Worm (Caenorhabditis elegans) whole organism, L4 larva: ENCODE data around the gene Y51H4A.937.

Experiments used
- F26F4.8 ChIP-seq: fragments of 200-800 bp; sonication (Bioruptor generic); conservative IDR thresholded peaks from 2 replicates; pipeline ENCODE4 v1.3.6; 2022; ENCODE audit warnings: missing genetic modification characterization, missing compliant biosample characterization
- ZK546.5 ChIP-seq, 2 experiments: sonication (generic microtip); optimal IDR thresholded peaks; 2 replicates each; lab custom pipeline; 2017; ENCODE audit warnings: missing biosample characterization in 2 of 2, missing genetic modification characterization in 2 of 2
- attf-4 ChIP-seq: sonication (generic microtip); optimal IDR thresholded peaks from 3 replicates; lab custom pipeline; 2017; ENCODE audit warnings: missing biosample characterization, missing genetic modification characterization
- egl-27 ChIP-seq: sonication (generic microtip); optimal IDR thresholded peaks from 3 replicates; lab custom pipeline; 2017; ENCODE audit warnings: missing biosample characterization, missing genetic modification reagents, missing genetic modification characterization
- hlh-30 ChIP-seq: sonication (generic microtip); optimal IDR thresholded peaks from 2 replicates; lab custom pipeline; 2017; ENCODE audit warnings: antibody characterized with exemption, mild to moderate bottlenecking, missing genetic modification characterization, missing compliant biosample characterization; ENCODE audit not compliant: insufficient read depth
- lin-13 ChIP-seq: fragments of 150-350 bp; optimal IDR thresholded peaks from 2 replicates; lab custom pipeline; 2014; ENCODE audit warnings: missing biosample characterization, missing genetic modification reagents, missing genetic modification characterization
- lin-39 ChIP-seq: fragments of 150-350 bp; optimal IDR thresholded peaks from 2 replicates; lab custom pipeline; 2014; ENCODE audit warnings: missing biosample characterization, missing genetic modification reagents, missing genetic modification characterization
- mdl-1 ChIP-seq, 2 experiments: fragments of 150-350 bp in 1 of 2; sonication (generic microtip) in 1 of 2; optimal IDR thresholded peaks; 2 replicates each; lab custom pipeline; 2014 to 2017; ENCODE audit warnings: missing biosample characterization in 2 of 2, missing genetic modification characterization in 2 of 2
- spr-3 ChIP-seq: fragments of 200-800 bp; sonication (Bioruptor generic); optimal IDR thresholded peaks from 2 replicates; lab custom pipeline; 2018; ENCODE audit warnings: mild to moderate bottlenecking, missing genetic modification characterization, missing compliant biosample characterization
- unc-130 ChIP-seq: sonication (generic microtip); optimal IDR thresholded peaks from 2 replicates; lab custom pipeline; 2016; ENCODE audit warnings: missing genetic modification reagents, missing genetic modification characterization, missing compliant biosample characterization
- unc-62 ChIP-seq, 3 experiments: fragments of 150-350 bp in 1 of 3; sonication (generic microtip); optimal IDR thresholded peaks in 2 of 3; peaks in 1 of 3; 1 replicate in 1 of 3; 2 replicates in 2 of 3; lab custom pipeline; 2014 to 2017; ENCODE audit warnings: missing biosample characterization in 3 of 3, missing genetic modification characterization in 3 of 3, missing genetic modification reagents in 3 of 3, missing genotype in 1 of 3
- zag-1 ChIP-seq: fragments of 150-350 bp; optimal IDR thresholded peaks from 2 replicates; lab custom pipeline; 2014; ENCODE audit warnings: missing biosample characterization, missing genetic modification characterization

- TF ChIP-seq unc-62 (GFP tag; optimal IDR thresholded peaks at IDR 0.05 in 1 of 2; lab: Kevin White, UChicago) = no peak
- TF ChIP-seq unc-62 (tag; optimal IDR thresholded peaks at IDR 0.05; lab: Kevin White, UChicago) = no peak
- TF ChIP-seq lin-13 (GFP tag; lab: Kevin White, UChicago) = no peak
- TF ChIP-seq egl-27 (tag; lab: Kevin White, UChicago) = no peak
- no peak for TF ChIP-seq ZK546.5 (tag; optimal IDR thresholded peaks at IDR 0.05; lab: Kevin White, UChicago)
- TF ChIP-seq mdl-1 (tag; optimal IDR thresholded peaks at IDR 0.05; lab: Kevin White, UChicago) = no peak
- no peak for TF ChIP-seq spr-3 (GFP tag; lab: Kevin White, UChicago)
- no peak for TF ChIP-seq lin-39 (tag; lab: Kevin White, UChicago)
- no peak for TF ChIP-seq hlh-30 (tag; lab: Kevin White, UChicago)
- no peak for TF ChIP-seq attf-4 (tag; lab: Kevin White, UChicago)
- TF ChIP-seq F26F4.8 = no peak
- TF ChIP-seq unc-130 (GFP tag; lab: Kevin White, UChicago) = no peak
- TF ChIP-seq zag-1 (tag; lab: Kevin White, UChicago) = no peak
Measured at ce11 chrIV:16528375-16528774, at the start of gene Y51H4A.937.
